Worm (Caenorhabditis elegans) whole organism, L1 larva: Measurements from ENCODE around the gene M106.3.

Experiments
- C16A3.4 ChIP-seq: fragments of 150-350 bp; optimal IDR thresholded peaks from 2 replicates; lab custom pipeline; 2014; ENCODE audit warnings: missing biosample characterization, missing genetic modification characterization
- Y116A8C.19 ChIP-seq: sonication (generic microtip); optimal IDR thresholded peaks from 2 replicates; lab custom pipeline; 2016; ENCODE audit warnings: missing compliant biosample characterization, missing genetic modification characterization, borderline replicate concordance
- alr-1 ChIP-seq: fragments of 200-800 bp; sonication (Bioruptor generic); optimal IDR thresholded peaks from 2 replicates; lab custom pipeline; 2018; ENCODE audit warnings: borderline replicate concordance, mild to moderate bottlenecking, missing genetic modification characterization, missing compliant biosample characterization
- aly-2 ChIP-seq: fragments of 150-350 bp; optimal IDR thresholded peaks from 2 replicates; lab custom pipeline; 2014; ENCODE audit warnings: missing biosample characterization, missing genetic modification characterization
- ama-1 ChIP-seq: fragments of 150-350 bp; optimal IDR thresholded peaks from 2 replicates; lab custom pipeline; 2014
- ceh-63 ChIP-seq: fragments of 200-800 bp; sonication (Bioruptor generic); optimal IDR thresholded peaks from 2 replicates; lab custom pipeline; 2018; ENCODE audit warnings: mild to moderate bottlenecking, missing genetic modification characterization, missing compliant biosample characterization
- ceh-8 ChIP-seq: fragments of 200-800 bp; sonication (Bioruptor generic); optimal IDR thresholded peaks from 2 replicates; lab custom pipeline; 2018; ENCODE audit warnings: mild to moderate bottlenecking, missing genetic modification characterization, moderate library complexity, missing compliant biosample characterization
- ceh-82 ChIP-seq, 3 experiments: fragments of 150-350 bp in 1 of 3; sonication (generic microtip) in 2 of 3; optimal IDR thresholded peaks; 2 replicates each; lab custom pipeline; 2014 to 2017; ENCODE audit warnings: missing biosample characterization in 3 of 3, missing genetic modification characterization in 3 of 3
- ces-1 ChIP-seq: fragments of 150-350 bp; optimal IDR thresholded peaks from 2 replicates; lab custom pipeline; 2014; ENCODE audit warnings: missing biosample characterization, missing genetic modification reagents, missing genetic modification characterization
- dpl-1 ChIP-seq, 3 experiments: fragments of 150-350 bp in 2 of 3; sonication (generic microtip) in 1 of 3; optimal IDR thresholded peaks; 2 replicates each; lab custom pipeline; 2014 to 2017; ENCODE audit warnings: missing biosample characterization in 3 of 3, missing genetic modification characterization in 3 of 3, missing genetic modification reagents in 3 of 3
- dsc-1 ChIP-seq: sonication (generic microtip); optimal IDR thresholded peaks from 2 replicates; lab custom pipeline; 2016; ENCODE audit warnings: mild to moderate bottlenecking, missing genetic modification characterization, missing compliant biosample characterization
- efl-1 ChIP-seq, 4 experiments: fragments of 150-350 bp; optimal IDR thresholded peaks in 3 of 4; peaks in 1 of 4; 1 replicate in 1 of 4; 2 replicates in 3 of 4; lab custom pipeline; 2014; ENCODE audit warnings: missing biosample characterization in 2 of 4, missing genetic modification characterization in 2 of 4, missing genetic modification reagents in 2 of 4
- efl-3 ChIP-seq: fragments of 200-800 bp; sonication (Bioruptor generic); optimal IDR thresholded peaks from 2 replicates; lab custom pipeline; 2018; ENCODE audit warnings: mild to moderate bottlenecking, missing genetic modification characterization, missing compliant biosample characterization
- egl-27 ChIP-seq, 2 experiments: fragments of 150-350 bp in 1 of 2; sonication (generic microtip); optimal IDR thresholded peaks; 3 replicates each; lab custom pipeline; 2017 to 2018; ENCODE audit warnings: missing biosample characterization in 2 of 2, missing genetic modification characterization in 2 of 2, missing genetic modification reagents in 2 of 2
- elt-2 ChIP-seq: sonication (generic microtip); optimal IDR thresholded peaks from 2 replicates; lab custom pipeline; 2016; ENCODE audit warnings: missing genetic modification characterization, mild to moderate bottlenecking, inconsistent platforms, missing compliant biosample characterization, missing genetic modification reagents
- ets-5 ChIP-seq: fragments of 200-800 bp; sonication (Bioruptor generic); IDR thresholded peaks from 2 replicates; pipeline ENCODE4 v1.3.6; 2022; ENCODE audit warnings: missing genetic modification characterization, missing compliant biosample characterization
- fos-1 ChIP-seq: fragments of 150-350 bp; optimal IDR thresholded peaks from 2 replicates; lab custom pipeline; 2014; ENCODE audit warnings: missing biosample characterization, missing genetic modification characterization
- hlh-17 ChIP-seq: fragments of 200-800 bp; sonication (Bioruptor generic); optimal IDR thresholded peaks from 2 replicates; lab custom pipeline; 2018; ENCODE audit warnings: missing genetic modification characterization, mild to moderate bottlenecking, missing compliant biosample characterization, moderate library complexity, borderline replicate concordance
- hpl-2 ChIP-seq: fragments of 150-350 bp; optimal IDR thresholded peaks from 2 replicates; lab custom pipeline; 2014; ENCODE audit warnings: missing biosample characterization, missing genetic modification reagents, missing genetic modification characterization
- isw-1 ChIP-seq: fragments of 200-800 bp; sonication (Bioruptor generic); IDR thresholded peaks from 2 replicates; pipeline ENCODE4 v1.3.6; 2022; ENCODE audit warnings: missing genetic modification characterization, missing compliant biosample characterization
- jun-1 ChIP-seq: fragments of 150-350 bp; optimal IDR thresholded peaks from 2 replicates; lab custom pipeline; 2014; ENCODE audit warnings: missing biosample characterization, missing genetic modification reagents, missing genetic modification characterization
- lin-13 ChIP-seq: fragments of 150-350 bp; optimal IDR thresholded peaks from 2 replicates; lab custom pipeline; 2014; ENCODE audit warnings: missing biosample characterization, missing genetic modification reagents, missing genetic modification characterization
- lin-14 ChIP-seq: fragments of 200-800 bp; sonication (Bioruptor generic); optimal IDR thresholded peaks from 2 replicates; lab custom pipeline; 2018; ENCODE audit warnings: mild to moderate bottlenecking, missing genetic modification characterization, moderate library complexity, missing compliant biosample characterization
- lin-15B ChIP-seq: fragments of 150-350 bp; sonication (generic microtip); optimal IDR thresholded peaks from 3 replicates; lab custom pipeline; 2014; ENCODE audit warnings: missing biosample characterization, missing genetic modification characterization
- lin-35 ChIP-seq, 2 experiments: fragments of 150-350 bp; optimal IDR thresholded peaks; 2 replicates each; lab custom pipeline; 2014; ENCODE audit warnings: missing biosample characterization in 2 of 2, missing genetic modification characterization in 2 of 2, missing genetic modification reagents in 2 of 2
- lin-39 ChIP-seq: fragments of 150-350 bp; optimal IDR thresholded peaks from 2 replicates; lab custom pipeline; 2014; ENCODE audit warnings: missing biosample characterization, missing genetic modification reagents, missing genetic modification characterization
- lir-3 ChIP-seq: sonication (generic microtip); optimal IDR thresholded peaks from 2 replicates; lab custom pipeline; 2016; ENCODE audit warnings: mild to moderate bottlenecking, missing genetic modification characterization, moderate library complexity, missing compliant biosample characterization; ENCODE audit not compliant: poor library complexity
- lsy-2 ChIP-seq, 2 experiments: fragments of 150-350 bp; optimal IDR thresholded peaks; 2 replicates each; lab custom pipeline; 2014; ENCODE audit warnings: missing biosample characterization in 2 of 2, missing genetic modification characterization in 2 of 2
- mef-2 ChIP-seq: fragments of 150-350 bp; optimal IDR thresholded peaks from 2 replicates; lab custom pipeline; 2014; ENCODE audit warnings: missing biosample characterization, missing genetic modification characterization
- mep-1 ChIP-seq: fragments of 150-350 bp; optimal IDR thresholded peaks from 2 replicates; lab custom pipeline; 2014; ENCODE audit warnings: missing biosample characterization, missing genetic modification characterization
- nhr-11 ChIP-seq: fragments of 150-350 bp; optimal IDR thresholded peaks from 2 replicates; lab custom pipeline; 2014; ENCODE audit warnings: missing biosample characterization, missing genetic modification characterization
- nhr-12 ChIP-seq: sonication (generic microtip); optimal IDR thresholded peaks from 2 replicates; lab custom pipeline; 2017; ENCODE audit warnings: missing biosample characterization, missing genetic modification characterization
- nhr-20 ChIP-seq: sonication (generic microtip); optimal IDR thresholded peaks from 2 replicates; lab custom pipeline; 2016; ENCODE audit warnings: mild to moderate bottlenecking, missing genetic modification characterization, missing compliant biosample characterization
- nhr-71 ChIP-seq: sonication (generic microtip); optimal IDR thresholded peaks from 2 replicates; lab custom pipeline; 2016; ENCODE audit warnings: mild to moderate bottlenecking, missing genetic modification characterization, moderate library complexity, missing compliant biosample characterization
- nhr-84 ChIP-seq: sonication (generic microtip); optimal IDR thresholded peaks from 2 replicates; lab custom pipeline; 2017; ENCODE audit warnings: missing biosample characterization, missing genetic modification characterization
- nhr-85 ChIP-seq: sonication (generic microtip); peaks from one replicate; lab custom pipeline; 2016; ENCODE audit warnings: missing genetic modification characterization, inconsistent platforms, missing compliant biosample characterization
- pax-3 ChIP-seq: fragments of 200-800 bp; sonication (Bioruptor generic); optimal IDR thresholded peaks from 2 replicates; lab custom pipeline; 2018; ENCODE audit warnings: mild to moderate bottlenecking, missing genetic modification characterization, moderate library complexity, missing compliant biosample characterization
- rnt-1 ChIP-seq: sonication (generic microtip); optimal IDR thresholded peaks from 2 replicates; lab custom pipeline; 2016; ENCODE audit warnings: mild to moderate bottlenecking, missing genetic modification characterization, moderate library complexity, missing compliant biosample characterization
- skn-1 ChIP-seq: fragments of 150-350 bp; optimal IDR thresholded peaks from 2 replicates; lab custom pipeline; 2014; ENCODE audit warnings: missing biosample characterization, missing genetic modification characterization
- snpc-4 ChIP-seq: fragments of 150-350 bp; optimal IDR thresholded peaks from 2 replicates; lab custom pipeline; 2014; ENCODE audit warnings: missing biosample characterization, missing genetic modification characterization
- snu-23 ChIP-seq: sonication (generic microtip); optimal IDR thresholded peaks from 2 replicates; lab custom pipeline; 2016; ENCODE audit warnings: missing genetic modification characterization, missing compliant biosample characterization
- sox-4 ChIP-seq: sonication (generic microtip); optimal IDR thresholded peaks from 2 replicates; lab custom pipeline; 2016; ENCODE audit warnings: missing genetic modification characterization, missing compliant biosample characterization
- sptf-1 ChIP-seq: fragments of 150-350 bp; optimal IDR thresholded peaks from 2 replicates; lab custom pipeline; 2014; ENCODE audit warnings: missing biosample characterization, missing genetic modification characterization
- swsn-7 ChIP-seq: sonication (generic microtip); optimal IDR thresholded peaks from 2 replicates; lab custom pipeline; 2016; ENCODE audit warnings: missing genetic modification characterization, missing compliant biosample characterization
- tbx-2 ChIP-seq: sonication (generic microtip); optimal IDR thresholded peaks from 2 replicates; lab custom pipeline; 2016; ENCODE audit warnings: missing genetic modification characterization, missing compliant biosample characterization
- tlp-1 ChIP-seq: fragments of 150-350 bp; optimal IDR thresholded peaks from 2 replicates; lab custom pipeline; 2014; ENCODE audit warnings: missing biosample characterization, missing genetic modification characterization
- unc-130 ChIP-seq: fragments of 150-350 bp; optimal IDR thresholded peaks from 2 replicates; lab custom pipeline; 2017; ENCODE audit warnings: missing biosample characterization, missing genetic modification characterization, inconsistent platforms
- unc-30 ChIP-seq: sonication (generic microtip); optimal IDR thresholded peaks from 2 replicates; lab custom pipeline; 2017; ENCODE audit warnings: missing biosample characterization, missing genetic modification characterization
- unc-62 ChIP-seq: fragments of 150-350 bp; optimal IDR thresholded peaks from 2 replicates; lab custom pipeline; 2014; ENCODE audit warnings: missing biosample characterization, missing genetic modification reagents, missing genetic modification characterization
- vab-15 ChIP-seq: sonication (generic microtip); optimal IDR thresholded peaks from 2 replicates; lab custom pipeline; 2017; ENCODE audit warnings: missing genotype, mild to moderate bottlenecking, missing genetic modification characterization, missing compliant biosample characterization
- zip-4 ChIP-seq: fragments of 200-800 bp; sonication (Bioruptor generic); optimal IDR thresholded peaks from 2 replicates; lab custom pipeline; 2018; ENCODE audit warnings: mild to moderate bottlenecking, missing genetic modification characterization, moderate library complexity, missing compliant biosample characterization
- ztf-11 ChIP-seq, 2 experiments: sonication (generic microtip); optimal IDR thresholded peaks; 2 replicates each; lab custom pipeline; 2016 to 2017; ENCODE audit warnings: missing genetic modification characterization in 2 of 2, missing biosample characterization in 1 of 2, missing compliant biosample characterization in 1 of 2
- ztf-4 ChIP-seq: fragments of 150-350 bp; optimal IDR thresholded peaks from 2 replicates; lab custom pipeline; 2014; ENCODE audit warnings: missing biosample characterization, missing genetic modification characterization

M106.3 gene

DNA sequence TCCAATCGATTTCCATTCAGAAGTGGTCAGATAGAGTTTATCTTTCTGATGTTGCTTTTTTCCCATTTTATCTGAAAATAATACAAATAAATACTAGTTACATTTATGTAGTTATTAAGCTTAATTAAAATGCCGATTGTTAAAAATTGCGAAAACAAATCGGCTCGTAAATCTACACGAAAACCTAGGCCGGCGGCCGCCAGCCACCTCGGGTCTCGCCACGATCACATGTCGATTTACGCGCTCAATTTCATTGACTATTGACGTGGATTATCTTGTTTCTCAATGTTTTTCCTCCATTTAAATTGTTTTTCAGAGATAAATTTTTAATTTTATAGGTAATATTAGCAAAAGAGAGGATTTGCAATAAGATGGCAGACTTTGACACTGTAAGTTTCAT is 11.8 kb upstream of the M106.3 start, which contains the start of the genes cyn-4 and copz-1:
Gene cyn-4 (minus strand): TSS at position 71 of the 400 bp plus-strand sequence.
Gene copz-1 (plus strand): TSS at position 339 of the 400 bp plus-strand sequence.
- TF ChIP-seq unc-130 (tag; lab: Kevin White, UChicago) = peak; percentile 89
- TF ChIP-seq mef-2 (tag; lab: Kevin White, UChicago) = no peak
- no peak for TF ChIP-seq ets-5 (GFP tag; lab: Robert Waterston, UW)
- TF ChIP-seq ceh-82 (tag; optimal IDR thresholded peaks at IDR 0.05; lab: Kevin White, UChicago) = peak; percentile 70 to 80 (median 80)
- no peak for TF ChIP-seq nhr-12 (tag; lab: Kevin White, UChicago)
- peak; percentile 87 for TF ChIP-seq isw-1
- peak; percentile 45 for TF ChIP-seq elt-2
- peak; percentile 90 for TF ChIP-seq nhr-20 (tag; lab: Kevin White, UChicago)
- TF ChIP-seq nhr-71 (tag; lab: Kevin White, UChicago) = peak; percentile 92
- no peak for TF ChIP-seq ama-1 (lab: Kevin White, UChicago)
- TF ChIP-seq lin-13 (GFP tag; lab: Kevin White, UChicago) = peak; percentile 68
- peak; percentile 81 for TF ChIP-seq lin-15B (tag; lab: Kevin White, UChicago)
- peak; percentile 59 for TF ChIP-seq skn-1 (tag; lab: Kevin White, UChicago)
- peak; percentile 93 to 94 for TF ChIP-seq lsy-2 (tag; optimal IDR thresholded peaks at IDR 0.05; lab: Kevin White, UChicago)
- TF ChIP-seq sox-4 (tag; lab: Kevin White, UChicago) = peak; percentile 54
- TF ChIP-seq snpc-4 (tag; lab: Kevin White, UChicago) = peak; percentile 42
- TF ChIP-seq unc-62 (GFP tag; lab: Kevin White, UChicago) = no peak
- TF ChIP-seq dpl-1 (GFP tag; optimal IDR thresholded peaks at IDR 0.05; lab: Kevin White, UChicago) = peak; percentile 75 to 85 (median 80)
- peak; percentile 34 for TF ChIP-seq fos-1 (tag; lab: Kevin White, UChicago)
- peak; percentile 69 for TF ChIP-seq vab-15 (tag; lab: Kevin White, UChicago)
- TF ChIP-seq efl-1 (optimal IDR thresholded peaks at IDR 0.05; lab: Kevin White, UChicago) = peak; percentile 85 to 87
- TF ChIP-seq efl-1 (GFP tag; optimal IDR thresholded peaks at IDR 0.05 in 1 of 2; lab: Kevin White, UChicago) = peak; percentile 80 to 97
- peak; percentile 9 for TF ChIP-seq nhr-11
- TF ChIP-seq nhr-85 = peak; percentile 91
- no peak for TF ChIP-seq nhr-84 (tag; lab: Kevin White, UChicago)
- no peak for TF ChIP-seq egl-27 (tag; optimal IDR thresholded peaks at IDR 0.05; lab: Kevin White, UChicago)
- TF ChIP-seq sptf-1 (tag; lab: Kevin White, UChicago) = no peak
- TF ChIP-seq dsc-1 (tag; lab: Kevin White, UChicago) = peak; percentile 87
- TF ChIP-seq pax-3 = peak; percentile 71
- peak; percentile 93 for TF ChIP-seq lir-3 (tag; lab: Kevin White, UChicago)
- peak; percentile 6 for TF ChIP-seq ceh-8
- peak; percentile 80 for TF ChIP-seq C16A3.4 (tag; lab: Kevin White, UChicago)
- TF ChIP-seq lin-14 (GFP tag; lab: Kevin White, UChicago) = peak; percentile 88
- peak; percentile 28 for TF ChIP-seq aly-2 (tag; lab: Kevin White, UChicago)
- TF ChIP-seq tbx-2 = peak; percentile 91
- TF ChIP-seq alr-1 (tag; lab: Kevin White, UChicago) = no peak
- no peak for TF ChIP-seq hpl-2
- TF ChIP-seq tlp-1 = no peak
- peak; percentile 79 for TF ChIP-seq mep-1 (tag; lab: Kevin White, UChicago)
- no peak for TF ChIP-seq ztf-4 (tag; lab: Kevin White, UChicago)
- peak; percentile 98 for TF ChIP-seq rnt-1 (tag; lab: Kevin White, UChicago)
- peak; percentile 30 for TF ChIP-seq lin-39 (tag; lab: Kevin White, UChicago)
- TF ChIP-seq hlh-17 (GFP tag; lab: Kevin White, UChicago) = no peak
- no peak for TF ChIP-seq unc-30 (tag; lab: Kevin White, UChicago)
- TF ChIP-seq snu-23 = peak; percentile 91
- no peak for TF ChIP-seq efl-3 (GFP tag; lab: Kevin White, UChicago)
- TF ChIP-seq ceh-63 (GFP tag; lab: Kevin White, UChicago) = no peak
- TF ChIP-seq ces-1 (GFP tag; lab: Kevin White, UChicago) = no peak
- TF ChIP-seq jun-1 (tag; lab: Kevin White, UChicago) = peak; percentile 0
- no peak for TF ChIP-seq Y116A8C.19
- TF ChIP-seq ztf-11 (tag; optimal IDR thresholded peaks at IDR 0.05; lab: Kevin White, UChicago) = peak in 1 of 2 experiments; percentile 86
- TF ChIP-seq zip-4 (GFP tag; lab: Kevin White, UChicago) = peak; percentile 53
- TF ChIP-seq lin-35 (GFP tag; optimal IDR thresholded peaks at IDR 0.05; lab: Kevin White, UChicago) = peak; percentile 80 to 85
- peak; percentile 85 for TF ChIP-seq swsn-7 (tag; lab: Kevin White, UChicago)
